Worm (Caenorhabditis elegans): ENCODE measurements around the gene otub-1.
A peak's percentile ranks its signal among the peaks of the same experiment; 100 is the strongest.
"Not testable (repeated sequence)": the region's sequence is repeated elsewhere in the genome, so short reads cannot be mapped to it uniquely, and the experiment has no call there.

otub-1 gene

DNA sequence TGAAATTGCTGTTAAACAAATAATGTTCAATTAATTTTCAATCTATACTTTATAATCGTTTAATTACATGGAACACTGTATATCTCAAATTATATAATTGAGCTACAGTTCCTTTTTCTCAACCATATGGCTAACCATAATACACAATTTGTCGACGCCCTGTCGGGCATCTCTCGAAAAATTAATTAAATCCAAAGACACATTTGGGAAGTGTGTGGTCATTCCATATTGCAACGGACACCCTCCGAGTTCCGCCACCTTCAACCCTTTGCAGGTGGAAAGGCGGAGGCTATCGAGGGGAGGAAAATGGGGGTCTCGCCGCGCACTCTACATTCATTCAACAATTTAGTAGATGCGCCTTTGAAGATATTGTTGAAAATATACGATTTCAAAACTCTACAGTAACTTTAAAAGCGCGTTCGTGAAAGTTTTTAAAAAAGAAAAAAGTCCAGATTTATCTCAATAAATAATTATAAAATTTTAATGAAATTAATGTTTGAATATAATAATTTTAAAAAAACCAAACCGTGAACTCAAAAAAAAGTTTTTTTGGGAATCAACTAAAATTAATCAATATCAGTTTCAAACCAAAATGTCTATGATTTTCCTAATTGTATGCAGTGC, 37.1 kb upstream of the otub-1 start, which contains the start of gene F14H8.8:
F14H8.8 (plus strand) TSS at position 574 of the 624 bp plus-strand sequence.
- TF ChIP-seq ceh-48 (tag; optimal IDR thresholded peaks at IDR 0.05), result no peak
- TF ChIP-seq T23F11.4 (GFP tag; optimal IDR thresholded peaks at IDR 0.05), result no peak
- no peak for TF ChIP-seq ama-1 (optimal IDR thresholded peaks at IDR 0.05)
- TF ChIP-seq unc-86 (tag; optimal IDR thresholded peaks at IDR 0.05), result no peak
- TF ChIP-seq ceh-31 (tag; optimal IDR thresholded peaks at IDR 0.05), result no peak
- no peak for TF ChIP-seq sox-4 (tag; optimal IDR thresholded peaks at IDR 0.05)
- TF ChIP-seq C38D4.7 (GFP tag; optimal IDR thresholded peaks at IDR 0.05), result no peak
- TF ChIP-seq pros-1 (tag; optimal IDR thresholded peaks at IDR 0.05), result no peak
- no peak for TF ChIP-seq ceh-22 (tag; optimal IDR thresholded peaks at IDR 0.05)
- TF ChIP-seq zip-5 (tag; optimal IDR thresholded peaks at IDR 0.05), result no peak
- no peak for TF ChIP-seq hlh-30 (tag; optimal IDR thresholded peaks at IDR 0.05; ENCODE audit: insufficient read depth)
- no peak for TF ChIP-seq ref-2 (tag; optimal IDR thresholded peaks at IDR 0.05)
- TF ChIP-seq lin-11 (tag; optimal IDR thresholded peaks at IDR 0.05), result no peak
- no peak for TF ChIP-seq ztf-16 (tag; optimal IDR thresholded peaks at IDR 0.05)
- no peak for TF ChIP-seq lim-6 (tag; optimal IDR thresholded peaks at IDR 0.05)
- no peak for TF ChIP-seq elt-4 (tag; optimal IDR thresholded peaks at IDR 0.05)
- TF ChIP-seq hlh-13 (GFP tag; optimal IDR thresholded peaks at IDR 0.05), result no peak
- TF ChIP-seq F13H6.1 (tag; optimal IDR thresholded peaks at IDR 0.05), result no peak
- no peak for TF ChIP-seq sdc-2 (tag; optimal IDR thresholded peaks at IDR 0.05)

DNA sequence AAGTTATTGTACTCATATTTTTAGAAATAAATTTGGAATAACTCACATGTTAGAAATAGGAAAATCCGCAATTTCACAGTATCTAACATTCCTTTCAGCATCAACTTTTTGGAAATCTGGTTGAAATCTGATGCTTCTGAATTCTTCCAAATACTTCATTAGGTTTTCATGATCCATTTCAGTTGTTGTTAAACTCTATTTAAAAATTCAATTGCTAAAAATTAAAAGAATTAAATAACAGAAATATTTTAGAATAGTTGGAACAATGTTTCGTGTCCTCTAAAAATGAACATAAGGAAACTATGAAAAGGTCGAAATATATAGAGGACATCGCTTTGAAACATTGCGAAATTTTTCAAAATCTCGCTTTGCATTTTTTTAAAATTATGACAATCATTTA, 34.7 kb upstream of the otub-1 start, which contains the start of gene cng-1:
cng-1 (minus strand) TSS at position 101 of the 400 bp plus-strand sequence.
- not testable (repeated sequence) for TF ChIP-seq sox-2 (GFP tag; IDR thresholded peaks at IDR 0.05); hlh-15 (tag; optimal IDR thresholded peaks at IDR 0.05); K09A11.1 (tag; optimal IDR thresholded peaks at IDR 0.05; ENCODE audit: insufficient read depth)

DNA sequence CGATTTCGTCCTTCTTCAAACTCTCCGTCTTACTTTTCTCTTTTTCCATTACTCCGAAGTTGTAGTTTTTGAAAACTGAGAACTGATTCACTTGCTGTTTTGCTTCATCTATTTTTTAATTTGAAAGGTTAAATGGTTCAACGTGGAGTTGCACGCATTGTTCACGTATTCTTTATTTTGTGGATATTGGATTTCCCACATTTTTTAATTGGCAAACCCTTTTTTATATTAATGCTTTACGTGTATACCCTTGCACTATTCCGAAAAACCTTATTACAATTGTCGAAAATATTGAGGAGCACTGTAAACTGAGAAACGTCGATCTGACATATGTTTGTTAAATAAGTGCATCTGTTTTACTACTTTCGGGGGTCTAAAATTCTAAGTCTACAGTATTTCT, 29.3 kb upstream of the otub-1 start, which contains the start of gene melo-3:
melo-3 (minus strand) TSS at position 101 of the 400 bp plus-strand sequence.
- TF ChIP-seq hlh-6 (tag; optimal IDR thresholded peaks at IDR 0.05); hlh-13 (GFP tag; optimal IDR thresholded peaks at IDR 0.05); ref-2 (tag; optimal IDR thresholded peaks at IDR 0.05): not testable (repeated sequence)

DNA sequence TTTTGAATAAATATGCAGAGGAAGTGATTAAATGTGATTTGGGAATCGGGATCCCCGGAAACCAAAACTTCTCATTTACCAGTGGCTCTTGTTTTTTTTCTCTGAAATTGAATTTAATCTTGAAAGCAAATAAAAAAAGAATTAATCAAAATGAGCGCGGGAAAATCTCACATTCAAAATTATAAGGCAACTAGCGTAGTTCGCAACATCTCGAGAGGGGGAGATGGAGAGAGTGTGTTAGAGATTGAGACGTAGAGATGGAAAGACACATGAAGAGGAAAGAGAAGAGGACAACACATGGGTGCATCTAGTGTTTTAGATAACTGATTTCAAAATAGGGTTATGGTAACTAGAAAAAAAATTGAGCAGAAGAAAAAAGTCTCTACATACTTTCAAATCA, 18.0 kb upstream of the otub-1 start, which contains the start of gene sdc-3:
sdc-3 (minus strand) TSS at position 101 of the 400 bp plus-strand sequence.
- TF ChIP-seq nfya-1 (tag; optimal IDR thresholded peaks at IDR 0.05), result no peak
- peak; percentile 17 for TF ChIP-seq unc-55 (GFP tag; optimal IDR thresholded peaks at IDR 0.05)

DNA sequence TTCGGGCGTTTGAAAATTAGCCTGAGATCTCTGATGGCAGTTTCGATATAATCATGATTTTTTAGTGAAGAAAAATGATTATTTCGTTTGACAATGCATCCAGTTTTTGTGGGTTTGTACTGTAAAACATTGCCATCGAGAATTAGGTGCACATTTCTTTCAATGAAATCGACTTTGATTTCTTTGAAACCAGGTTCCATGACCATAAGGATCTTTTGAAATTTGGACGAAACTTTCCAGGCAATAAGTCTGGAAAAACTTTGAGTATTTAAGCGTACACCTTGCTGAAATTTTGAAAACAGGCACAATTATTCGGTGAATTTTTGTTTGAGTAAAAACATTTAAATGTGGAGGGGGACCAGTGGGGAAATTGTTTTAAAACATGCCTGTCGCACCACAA, 14.4 kb upstream of the otub-1 start:
- no peak for TF ChIP-seq fax-1 (tag; optimal IDR thresholded peaks at IDR 0.05)

DNA sequence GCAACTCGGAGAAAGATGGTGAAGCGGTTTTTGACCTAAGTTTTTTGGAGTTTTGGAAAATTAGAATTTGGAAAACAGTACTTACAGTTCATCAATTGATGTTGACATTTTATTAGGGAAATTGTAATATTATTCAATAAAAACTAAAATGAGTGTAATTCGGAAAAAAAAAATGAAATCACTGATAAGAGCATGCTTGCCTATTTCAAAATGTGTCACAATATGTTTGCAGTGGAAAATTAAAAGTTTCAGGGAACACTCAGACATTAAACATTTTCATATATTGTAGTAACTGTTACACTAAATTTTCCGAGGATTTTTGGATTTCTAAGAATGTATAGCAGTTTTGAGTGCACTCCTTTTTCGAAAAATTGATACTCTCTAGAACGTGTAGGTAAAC, 13.7 kb upstream of the otub-1 start, which contains the start of the genes fbxa-82 and C25D7.5:
fbxa-82 (minus strand) TSS at position 163 of the 400 bp plus-strand sequence.
C25D7.5 (plus strand) TSS at position 283 of the 400 bp plus-strand sequence.
- TF ChIP-seq sox-2 (GFP tag; IDR thresholded peaks at IDR 0.05) (no peak), ref-2 (tag; optimal IDR thresholded peaks at IDR 0.05) (no peak), ceh-14 (tag; optimal IDR thresholded peaks at IDR 0.05) (no peak), gmeb-2 (tag; optimal IDR thresholded peaks at IDR 0.05) (no peak), tbx-7 (tag; optimal IDR thresholded peaks at IDR 0.05) (no peak), K09A11.1 (tag; optimal IDR thresholded peaks at IDR 0.05; ENCODE audit: insufficient read depth) (no peak), ceh-24 (tag; optimal IDR thresholded peaks at IDR 0.05) (no peak), ceh-34 (tag; optimal IDR thresholded peaks at IDR 0.05) (no peak), ceh-22 (tag; optimal IDR thresholded peaks at IDR 0.05) (no peak), fkh-10 (GFP tag; optimal IDR thresholded peaks at IDR 0.05) (no peak)
